Fruit fly (Drosophila melanogaster) whole organism, prepupa: ENCODE results near the gene CG32225.

Experiments used
- Blimp-1 ChIP-seq: fragments of 200-800 bp; sonication (Bioruptor generic); optimal IDR thresholded peaks from 3 replicates; lab custom pipeline; 2017; ENCODE audit warnings: missing biosample characterization, missing genetic modification characterization, mild to moderate bottlenecking, moderate library complexity, missing genetic modification reagents
- CG10631 ChIP-seq: fragments of 200-800 bp; sonication (Bioruptor generic); optimal IDR thresholded peaks from 2 replicates; lab custom pipeline; 2016; ENCODE audit warnings: missing biosample characterization, missing genetic modification characterization
- CG10669 ChIP-seq: fragments of 200-800 bp; sonication (Bioruptor generic); optimal IDR thresholded peaks from 3 replicates; lab custom pipeline; 2018; ENCODE audit warnings: missing biosample characterization, mild to moderate bottlenecking, missing genetic modification characterization, moderate library complexity
- CG11294 ChIP-seq: fragments of 200-800 bp; sonication (Bioruptor generic); IDR thresholded peaks from 2 replicates; pipeline ENCODE4 v1.3.6; 2022; ENCODE audit warnings: missing biosample characterization, missing genetic modification characterization
- CG11762 ChIP-seq: fragments of 200-800 bp; sonication (Bioruptor generic); optimal IDR thresholded peaks from 3 replicates; lab custom pipeline; 2016; ENCODE audit warnings: missing biosample characterization, missing genetic modification characterization; ENCODE audit not compliant: insufficient read depth
- CG11902 ChIP-seq: fragments of 200-800 bp; sonication (Bioruptor generic); optimal IDR thresholded peaks from 3 replicates; lab custom pipeline; 2016; ENCODE audit warnings: missing biosample characterization, missing genetic modification characterization
- CG15336 ChIP-seq: fragments of 200-800 bp; sonication (Bioruptor generic); IDR thresholded peaks from 2 replicates; pipeline ENCODE4 v1.3.6; 2022; ENCODE audit warnings: missing biosample characterization, missing genetic modification characterization
- CG1621 ChIP-seq: fragments of 200-800 bp; sonication (Bioruptor generic); optimal IDR thresholded peaks from 3 replicates; lab custom pipeline; 2018; ENCODE audit warnings: missing biosample characterization, mild to moderate bottlenecking, missing genetic modification characterization
- CG16779 ChIP-seq: fragments of 200-800 bp; sonication (Bioruptor generic); optimal IDR thresholded peaks from 3 replicates; lab custom pipeline; 2017; ENCODE audit warnings: missing biosample characterization, mild to moderate bottlenecking, missing genetic modification characterization
- CG3032 ChIP-seq: fragments of 200-800 bp; optimal IDR thresholded peaks from 2 replicates; lab custom pipeline; 2019; ENCODE audit warnings: missing biosample characterization, mild to moderate bottlenecking, missing genetic modification characterization, moderate library complexity
- CG32006 ChIP-seq: fragments of 200-800 bp; sonication (Bioruptor generic); optimal IDR thresholded peaks from 3 replicates; lab custom pipeline; 2017; ENCODE audit warnings: missing biosample characterization, mild to moderate bottlenecking, missing genetic modification characterization
- CG34406 ChIP-seq: fragments of 200-800 bp; sonication (Bioruptor generic); optimal IDR thresholded peaks from 3 replicates; lab custom pipeline; 2016; ENCODE audit warnings: missing biosample characterization, missing genetic modification characterization
- CG3919 ChIP-seq: fragments of 200-800 bp; sonication (Bioruptor generic); optimal IDR thresholded peaks from 3 replicates; lab custom pipeline; 2016; ENCODE audit warnings: missing biosample characterization, missing genetic modification characterization
- CG4318 ChIP-seq: fragments of 200-800 bp; sonication (Bioruptor generic); optimal IDR thresholded peaks from 3 replicates; lab custom pipeline; 2017; ENCODE audit warnings: missing biosample characterization, mild to moderate bottlenecking, missing genetic modification characterization
- CG6163 ChIP-seq: fragments of 200-800 bp; sonication (Bioruptor generic); IDR thresholded peaks from 3 replicates; pipeline ENCODE4 v1.3.6; 2022; ENCODE audit warnings: missing biosample characterization, missing genetic modification characterization
- CG6276 ChIP-seq: fragments of 200-800 bp; sonication (Bioruptor generic); optimal IDR thresholded peaks from 2 replicates; lab custom pipeline; 2017; ENCODE audit warnings: missing biosample characterization, mild to moderate bottlenecking, missing genetic modification characterization
- CG6792 ChIP-seq: fragments of 200-800 bp; sonication (Bioruptor generic); optimal IDR thresholded peaks from 3 replicates; lab custom pipeline; 2016; ENCODE audit warnings: missing biosample characterization, missing genetic modification characterization
- CG6808 ChIP-seq: fragments of 200-800 bp; sonication (Bioruptor generic); optimal IDR thresholded peaks from 3 replicates; lab custom pipeline; 2017; ENCODE audit warnings: missing biosample characterization, missing genetic modification characterization, mild to moderate bottlenecking, moderate library complexity, missing genetic modification reagents
- CG6854 ChIP-seq: fragments of 200-800 bp; sonication (Bioruptor generic); optimal IDR thresholded peaks from 2 replicates; lab custom pipeline; 2017; ENCODE audit warnings: missing biosample characterization, mild to moderate bottlenecking, missing genetic modification characterization
- CG7368 ChIP-seq: fragments of 200-800 bp; sonication (Bioruptor generic); optimal IDR thresholded peaks from 3 replicates; lab custom pipeline; 2016; ENCODE audit warnings: missing biosample characterization, missing genetic modification characterization
- CG8119 ChIP-seq: fragments of 200-800 bp; sonication (Bioruptor generic); IDR thresholded peaks from 3 replicates; pipeline ENCODE4 v1.3.6; 2022; ENCODE audit warnings: missing biosample characterization, missing genetic modification characterization
- CG8632 ChIP-seq: fragments of 200-800 bp; sonication (Bioruptor generic); optimal IDR thresholded peaks from 3 replicates; lab custom pipeline; 2016; ENCODE audit warnings: missing biosample characterization, missing genetic modification characterization
- Eip75B ChIP-seq: fragments of 200-800 bp; sonication (Bioruptor generic); optimal IDR thresholded peaks from 3 replicates; lab custom pipeline; 2016; ENCODE audit warnings: missing biosample characterization, missing genetic modification characterization
- Eip78C ChIP-seq: fragments of 200-800 bp; sonication (Bioruptor generic); peaks from one replicate; lab custom pipeline; 2016; ENCODE audit warnings: missing biosample characterization, missing genetic modification characterization
- Ets21C ChIP-seq: fragments of 200-800 bp; sonication (Bioruptor generic); optimal IDR thresholded peaks from 3 replicates; lab custom pipeline; 2016; ENCODE audit warnings: missing biosample characterization, missing genetic modification characterization
- Hr38 ChIP-seq: sonication (Bioruptor generic); optimal IDR thresholded peaks from 2 replicates; lab custom pipeline; 2016; ENCODE audit warnings: missing biosample characterization, missing genetic modification characterization
- Hr4 ChIP-seq: fragments of 200-800 bp; sonication (Bioruptor generic); optimal IDR thresholded peaks from 3 replicates; lab custom pipeline; 2016; ENCODE audit warnings: missing biosample characterization, missing genetic modification characterization
- OdsH ChIP-seq: fragments of 200-800 bp; sonication (Bioruptor generic); optimal IDR thresholded peaks from 3 replicates; lab custom pipeline; 2016; ENCODE audit warnings: missing biosample characterization, missing genetic modification characterization
- Smox ChIP-seq: fragments of 200-800 bp; sonication (Bioruptor generic); optimal IDR thresholded peaks from 3 replicates; lab custom pipeline; 2016; ENCODE audit warnings: missing biosample characterization, missing genetic modification characterization
- Sox102F ChIP-seq: fragments of 200-800 bp; sonication (Bioruptor generic); optimal IDR thresholded peaks from 2 replicates; lab custom pipeline; 2016; ENCODE audit warnings: missing biosample characterization, mild to moderate bottlenecking, missing genetic modification characterization
- Sox14 ChIP-seq: fragments of 200-800 bp; sonication (Bioruptor generic); optimal IDR thresholded peaks from 3 replicates; lab custom pipeline; 2016; ENCODE audit warnings: missing biosample characterization, missing genetic modification characterization
- achi ChIP-seq: fragments of 200-800 bp; sonication (Bioruptor generic); optimal IDR thresholded peaks from 3 replicates; lab custom pipeline; 2016; ENCODE audit warnings: missing biosample characterization, missing genetic modification characterization
- acj6 ChIP-seq: fragments of 200-800 bp; sonication (Bioruptor generic); optimal IDR thresholded peaks from 3 replicates; lab custom pipeline; 2016; ENCODE audit warnings: missing biosample characterization, missing genetic modification characterization
- dac ChIP-seq: fragments of 200-800 bp; sonication (Bioruptor generic); optimal IDR thresholded peaks from 2 replicates; lab custom pipeline; 2017; ENCODE audit warnings: missing biosample characterization, mild to moderate bottlenecking, missing genetic modification characterization
- dsx ChIP-seq: fragments of 200-800 bp; optimal IDR thresholded peaks from 3 replicates; lab custom pipeline; 2019; ENCODE audit warnings: missing biosample characterization, mild to moderate bottlenecking, missing genetic modification characterization, moderate library complexity; ENCODE audit not compliant: poor library complexity, severe bottlenecking
- eg ChIP-seq: fragments of 200-800 bp; sonication (Bioruptor generic); IDR thresholded peaks from 3 replicates; pipeline ENCODE4 v1.3.6; 2022; ENCODE audit warnings: missing biosample characterization, missing genetic modification characterization
- esn ChIP-seq: fragments of 200-800 bp; sonication (Bioruptor generic); optimal IDR thresholded peaks from 2 replicates; lab custom pipeline; 2016; ENCODE audit warnings: missing biosample characterization, mild to moderate bottlenecking, missing genetic modification characterization, moderate library complexity
- fd85E ChIP-seq: fragments of 200-800 bp; sonication (Bioruptor generic); optimal IDR thresholded peaks from 3 replicates; lab custom pipeline; 2016; ENCODE audit warnings: missing biosample characterization, missing genetic modification characterization
- lz ChIP-seq: fragments of 200-800 bp; sonication (Bioruptor generic); optimal IDR thresholded peaks from 3 replicates; lab custom pipeline; 2016; ENCODE audit warnings: missing biosample characterization, missing genetic modification characterization
- net ChIP-seq: fragments of 200-800 bp; sonication (Bioruptor generic); optimal IDR thresholded peaks from 3 replicates; lab custom pipeline; 2016; ENCODE audit warnings: missing biosample characterization, missing genetic modification characterization
- pdm3 ChIP-seq: fragments of 200-800 bp; sonication (Bioruptor generic); optimal IDR thresholded peaks from 3 replicates; lab custom pipeline; 2016; ENCODE audit warnings: missing biosample characterization, missing genetic modification characterization
- spab ChIP-seq: fragments of 200-800 bp; sonication (Bioruptor generic); optimal IDR thresholded peaks from 2 replicates; lab custom pipeline; 2017; ENCODE audit warnings: missing biosample characterization, mild to moderate bottlenecking, missing genetic modification characterization, missing genetic modification reagents
- ss ChIP-seq, 2 experiments: fragments of 200-800 bp; sonication (Bioruptor generic); optimal IDR thresholded peaks; 2 replicates in 1 of 2; 3 replicates in 1 of 2; lab custom pipeline; 2017 to 2018; ENCODE audit warnings: mild to moderate bottlenecking in 2 of 2, missing biosample characterization in 2 of 2, missing genetic modification characterization in 2 of 2, moderate library complexity in 1 of 2
- svp ChIP-seq: fragments of 200-800 bp; sonication (Bioruptor generic); peaks from one replicate; lab custom pipeline; 2016; ENCODE audit warnings: missing biosample characterization, missing genetic modification characterization
- vri ChIP-seq: fragments of 200-800 bp; sonication (Bioruptor generic); optimal IDR thresholded peaks from 3 replicates; lab custom pipeline; 2016; ENCODE audit warnings: missing biosample characterization, mild to moderate bottlenecking, missing genetic modification characterization

CG32225 gene

dm6 chr3L:20281254-20281653, 24.8 kb downstream of the CG32225 start:
- TF ChIP-seq CG11294 (GFP tag; lab: Robert Waterston, UW) = no peak
- no peak for TF ChIP-seq CG34406 (GFP tag; lab: Kevin White, UChicago)
- TF ChIP-seq esn (GFP tag; lab: Kevin White, UChicago) = no peak
- TF ChIP-seq CG6163 (GFP tag; lab: Robert Waterston, UW) = no peak

DNA sequence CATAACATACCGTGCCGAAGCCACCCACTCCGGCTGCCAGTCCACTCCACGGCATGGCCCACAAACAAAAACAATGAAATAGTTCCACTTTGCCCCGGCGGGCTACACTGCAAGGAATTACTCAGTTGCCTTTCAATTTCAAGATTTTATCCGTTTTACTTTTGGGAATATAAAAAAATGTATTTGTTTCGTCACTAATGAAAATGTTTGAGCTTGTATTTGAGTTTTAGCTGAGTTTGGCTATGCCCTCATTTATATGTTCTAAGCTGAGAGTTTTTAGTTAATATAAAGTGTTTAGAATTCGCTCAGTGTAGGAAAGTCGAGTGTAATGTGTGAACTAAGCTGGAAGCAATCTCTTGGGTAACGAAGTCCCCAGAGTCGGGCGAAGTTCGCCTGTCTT, 29.5 kb downstream of the CG32225 start:
- TF ChIP-seq Ets21C (GFP tag; lab: Kevin White, UChicago) = no peak
- TF ChIP-seq CG8632 (GFP tag; lab: Kevin White, UChicago) = no peak
- TF ChIP-seq dsx (GFP tag; lab: Kevin White, UChicago) = no peak
- no peak for TF ChIP-seq CG6854 (GFP tag; lab: Kevin White, UChicago)
- TF ChIP-seq Sox14 (GFP tag; lab: Kevin White, UChicago) = peak; percentile 21
- peak; percentile 40 for TF ChIP-seq net (GFP tag; lab: Kevin White, UChicago)
- no peak for TF ChIP-seq Sox102F (GFP tag; lab: Kevin White, UChicago)
- peak; percentile 13 for TF ChIP-seq CG4318 (GFP tag; lab: Kevin White, UChicago)
- TF ChIP-seq CG11902 (GFP tag; lab: Kevin White, UChicago) = no peak
- peak; percentile 38 for TF ChIP-seq OdsH (GFP tag; lab: Kevin White, UChicago)
- TF ChIP-seq dac (GFP tag; lab: Kevin White, UChicago) = peak; percentile 11
- TF ChIP-seq Hr4 (GFP tag; lab: Kevin White, UChicago) = peak; percentile 64
- TF ChIP-seq Eip75B = peak; percentile 16
- TF ChIP-seq CG6276 = peak; percentile 48
- no peak for TF ChIP-seq CG8119
- peak; percentile 39 for TF ChIP-seq pdm3 (GFP tag; lab: Kevin White, UChicago)
- no peak for TF ChIP-seq fd85E (GFP tag; lab: Kevin White, UChicago)
- peak; percentile 13 for TF ChIP-seq spab (GFP tag; lab: Kevin White, UChicago)
- no peak for TF ChIP-seq CG11294 (GFP tag; lab: Robert Waterston, UW)
- TF ChIP-seq CG15336 (GFP tag; lab: Robert Waterston, UW) = peak; percentile 42; the same call in 1 of the 2 replicates
- no peak for TF ChIP-seq Hr38 (GFP tag; lab: Kevin White, UChicago)
- TF ChIP-seq CG32006 (GFP tag; lab: Kevin White, UChicago) = peak; percentile 69
- no peak for TF ChIP-seq ss (GFP tag; optimal IDR thresholded peaks at IDR 0.05; lab: Kevin White, UChicago)
- peak; percentile 21 for TF ChIP-seq CG6808 (GFP tag; lab: Kevin White, UChicago)
- TF ChIP-seq CG11762 (GFP tag; lab: Kevin White, UChicago) = no peak
- TF ChIP-seq CG10669 (GFP tag; lab: Kevin White, UChicago) = peak; percentile 20
- peak; percentile 43; the same call in 1 of the 3 replicates for TF ChIP-seq eg (GFP tag; lab: Robert Waterston, UW)
- no peak for TF ChIP-seq CG3919 (GFP tag; lab: Kevin White, UChicago)
- no peak for TF ChIP-seq CG6163 (GFP tag; lab: Robert Waterston, UW)
- TF ChIP-seq CG1621 (tag; lab: Kevin White, UChicago) = no peak
- no peak for TF ChIP-seq Blimp-1 (GFP tag; lab: Kevin White, UChicago)
- TF ChIP-seq Eip78C (GFP tag; lab: Kevin White, UChicago) = peak; percentile 72
- TF ChIP-seq acj6 = peak; percentile 14
- TF ChIP-seq CG10631 = peak; percentile 31
- TF ChIP-seq achi (GFP tag; lab: Kevin White, UChicago) = peak; percentile 25

DNA sequence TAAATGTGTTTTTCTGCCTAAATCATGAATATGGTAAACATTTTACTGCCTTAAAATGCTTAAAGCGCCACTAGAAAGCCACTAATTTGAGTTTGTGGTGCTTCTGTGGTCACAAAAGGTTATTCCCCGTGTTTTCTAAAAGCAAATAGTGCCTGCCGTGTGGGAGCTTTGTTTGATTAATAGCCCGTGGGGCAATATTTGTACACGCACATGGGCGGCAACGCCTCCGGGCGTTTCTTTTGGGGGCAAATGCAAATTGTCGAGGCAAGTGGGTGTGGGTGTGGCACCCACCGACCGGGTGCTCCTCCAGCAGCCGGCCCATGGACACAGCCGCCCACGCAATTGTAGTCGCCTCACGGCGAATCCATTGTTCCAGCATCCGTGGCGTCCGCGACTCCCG, 30.2 kb downstream of the CG32225 start:
- TF ChIP-seq Sox102F (GFP tag; lab: Kevin White, UChicago) (no peak), CG11294 (GFP tag; lab: Robert Waterston, UW) (no peak), CG4318 (GFP tag; lab: Kevin White, UChicago) (no peak), Eip75B (no peak), CG7368 (GFP tag; lab: Kevin White, UChicago) (no peak), net (GFP tag; lab: Kevin White, UChicago) (no peak), CG6792 (GFP tag; lab: Kevin White, UChicago) (no peak), Sox14 (GFP tag; lab: Kevin White, UChicago) (no peak), achi (GFP tag; lab: Kevin White, UChicago) (no peak), vri (GFP tag; lab: Kevin White, UChicago) (no peak), CG10669 (GFP tag; lab: Kevin White, UChicago) (no peak), fd85E (GFP tag; lab: Kevin White, UChicago) (no peak), dac (GFP tag; lab: Kevin White, UChicago) (no peak), svp (GFP tag; lab: Kevin White, UChicago) (no peak), CG1621 (tag; lab: Kevin White, UChicago) (no peak), lz (no peak), CG16779 (no peak), Smox (GFP tag; lab: Kevin White, UChicago) (no peak), CG3032 (no peak), ss (GFP tag; optimal IDR thresholded peaks at IDR 0.05; lab: Kevin White, UChicago) (no peak)
